Fruit fly (Drosophila melanogaster) whole organism, embryonic: ENCODE data around the gene mRpL46.

Experiments used
- Atf3 ChIP-seq: fragments of 200-800 bp; sonication (Bioruptor generic); optimal IDR thresholded peaks from 3 replicates; lab custom pipeline; 2016; ENCODE audit warnings: missing biosample characterization, missing genetic modification characterization
- Bgb ChIP-seq: fragments of 200-800 bp; sonication (Bioruptor generic); IDR thresholded peaks from 2 replicates; pipeline ENCODE4 v1.3.6; 2022; ENCODE audit warnings: missing biosample characterization, missing genetic modification characterization; ENCODE audit not compliant: partially characterized antibody
- CG1024 ChIP-seq: fragments of 200-800 bp; sonication (Bioruptor generic); IDR thresholded peaks from 2 replicates; pipeline ENCODE4 v1.3.6; 2022; ENCODE audit warnings: missing biosample characterization, missing genetic modification characterization
- CG12659 ChIP-seq: fragments of 200-800 bp; sonication (Bioruptor generic); optimal IDR thresholded peaks from 3 replicates; lab custom pipeline; 2017; ENCODE audit warnings: mild to moderate bottlenecking, missing biosample characterization, missing genetic modification reagents, missing genetic modification characterization
- CG13287 ChIP-seq: fragments of 200-800 bp; sonication (Bioruptor generic); IDR thresholded peaks from 2 replicates; pipeline ENCODE4 v1.3.6; 2022; ENCODE audit warnings: missing biosample characterization, missing genetic modification characterization; ENCODE audit not compliant: partially characterized antibody
- CG14860 ChIP-seq: fragments of 200-800 bp; sonication (Bioruptor generic); IDR thresholded peaks from 3 replicates; pipeline ENCODE4 v1.3.6; 2022; ENCODE audit warnings: missing biosample characterization, missing genetic modification characterization; ENCODE audit not compliant: partially characterized antibody
- CG15514 ChIP-seq: fragments of 200-800 bp; sonication (Bioruptor generic); optimal IDR thresholded peaks from 3 replicates; lab custom pipeline; 2017; ENCODE audit warnings: missing biosample characterization, missing genetic modification characterization, mild to moderate bottlenecking, moderate library complexity, missing genetic modification reagents
- CG17186 ChIP-seq: fragments of 200-800 bp; sonication (Bioruptor generic); optimal IDR thresholded peaks from 3 replicates; lab custom pipeline; 2017; ENCODE audit warnings: missing biosample characterization, missing genetic modification reagents, missing genetic modification characterization
- CG17385 ChIP-seq: fragments of 200-800 bp; sonication (Bioruptor generic); optimal IDR thresholded peaks from 3 replicates; lab custom pipeline; 2018; ENCODE audit warnings: missing biosample characterization, mild to moderate bottlenecking, missing genetic modification characterization
- CG17802 ChIP-seq: fragments of 200-800 bp; sonication (Bioruptor generic); optimal IDR thresholded peaks from 2 replicates; lab custom pipeline; 2018; ENCODE audit warnings: missing biosample characterization, mild to moderate bottlenecking, missing genetic modification characterization, moderate library complexity
- CG17912 ChIP-seq: fragments of 200-800 bp; sonication (Bioruptor generic); optimal IDR thresholded peaks from 2 replicates; lab custom pipeline; 2018; ENCODE audit warnings: missing biosample characterization, mild to moderate bottlenecking, missing genetic modification characterization
- CG30431 ChIP-seq: fragments of 200-800 bp; sonication (Bioruptor generic); optimal IDR thresholded peaks from 2 replicates; lab custom pipeline; 2017; ENCODE audit warnings: missing biosample characterization, missing genetic modification characterization
- CG6654 ChIP-seq: fragments of 200-800 bp; sonication (Bioruptor generic); optimal IDR thresholded peaks from 2 replicates; lab custom pipeline; 2017; ENCODE audit warnings: missing biosample characterization, mild to moderate bottlenecking, missing genetic modification characterization
- CG7987 ChIP-seq: fragments of 200-800 bp; sonication (Bioruptor generic); optimal IDR thresholded peaks from 2 replicates; lab custom pipeline; 2018; ENCODE audit warnings: missing biosample characterization, mild to moderate bottlenecking, missing genetic modification characterization, moderate library complexity
- CG8359 ChIP-seq: fragments of 200-800 bp; sonication (Bioruptor generic); optimal IDR thresholded peaks from 2 replicates; lab custom pipeline; 2017; ENCODE audit warnings: missing biosample characterization, mild to moderate bottlenecking, missing genetic modification characterization, borderline replicate concordance
- CG9215 ChIP-seq: fragments of 200-800 bp; sonication (Bioruptor generic); IDR thresholded peaks from 2 replicates; pipeline ENCODE4 v1.3.6; 2022; ENCODE audit warnings: missing biosample characterization, missing genetic modification characterization
- CG9609 ChIP-seq: fragments of 200-800 bp; sonication (Bioruptor generic); optimal IDR thresholded peaks from 3 replicates; lab custom pipeline; 2016; ENCODE audit warnings: missing biosample characterization, missing genetic modification characterization
- Dll ChIP-seq: fragments of 200-800 bp; sonication (Bioruptor generic); IDR thresholded peaks from 4 replicates; pipeline ENCODE4 v1.3.6; 2022; ENCODE audit warnings: missing biosample characterization, missing genetic modification characterization; ENCODE audit not compliant: partially characterized antibody
- Dp ChIP-seq: fragments of 200-800 bp; sonication (Bioruptor generic); optimal IDR thresholded peaks from 2 replicates; lab custom pipeline; 2018; ENCODE audit warnings: missing biosample characterization, mild to moderate bottlenecking, missing genetic modification characterization, moderate library complexity
- E2f2 ChIP-seq: fragments of 200-800 bp; sonication (Bioruptor generic); IDR thresholded peaks from 2 replicates; pipeline ENCODE4 v1.3.6; 2022; ENCODE audit warnings: missing biosample characterization, missing genetic modification characterization
- Eip74EF ChIP-seq, 2 experiments: fragments of 200-800 bp in 1 of 2; fragments of >200 bp in 1 of 2; sonication (Bioruptor generic) in 1 of 2; optimal IDR thresholded peaks; 2 replicates each; lab custom pipeline; 2017 to 2019; ENCODE audit warnings: missing biosample characterization in 2 of 2, missing genetic modification characterization in 2 of 2, mild to moderate bottlenecking in 1 of 2, moderate library complexity in 1 of 2
- HLH4C ChIP-seq: fragments of 200-800 bp; sonication (Bioruptor generic); IDR thresholded peaks from 3 replicates; pipeline ENCODE4 v1.3.6; 2022; ENCODE audit warnings: missing biosample characterization, missing genetic modification characterization; ENCODE audit not compliant: partially characterized antibody
- Jarid2 ChIP-seq: fragments of 200-800 bp; sonication (Bioruptor generic); optimal IDR thresholded peaks from 3 replicates; lab custom pipeline; 2017; ENCODE audit warnings: mild to moderate bottlenecking, missing biosample characterization, missing genetic modification reagents, missing genetic modification characterization
- MESR4 ChIP-seq: fragments of 200-800 bp; sonication (Bioruptor generic); optimal IDR thresholded peaks from 2 replicates; lab custom pipeline; 2018; ENCODE audit warnings: missing biosample characterization, mild to moderate bottlenecking, missing genetic modification characterization, moderate library complexity
- Oaz ChIP-seq: fragments of 200-800 bp; sonication (Bioruptor generic); IDR thresholded peaks from 2 replicates; pipeline ENCODE4 v1.3.6; 2022; ENCODE audit warnings: missing biosample characterization, missing genetic modification characterization
- Scr ChIP-seq: fragments of 200-800 bp; sonication (Bioruptor generic); IDR thresholded peaks from 2 replicates; pipeline ENCODE4 v1.3.6; 2022; ENCODE audit warnings: missing biosample characterization, missing genetic modification characterization; ENCODE audit not compliant: partially characterized antibody
- Spps ChIP-seq: fragments of 200-800 bp; sonication (Bioruptor generic); optimal IDR thresholded peaks from 2 replicates; lab custom pipeline; 2018; ENCODE audit warnings: missing biosample characterization, mild to moderate bottlenecking, missing genetic modification characterization
- Sry-δ ChIP-seq: fragments of 200-800 bp; sonication (Bioruptor generic); optimal IDR thresholded peaks from 2 replicates; lab custom pipeline; 2016; ENCODE audit warnings: missing biosample characterization, missing genetic modification characterization
- Xrp1 ChIP-seq: fragments of 200-800 bp; sonication (Bioruptor generic); IDR thresholded peaks from 2 replicates; pipeline ENCODE4 v1.3.6; 2022; ENCODE audit warnings: missing biosample characterization, missing genetic modification characterization
- ab ChIP-seq: fragments of 200-800 bp; sonication (Bioruptor generic); optimal IDR thresholded peaks from 2 replicates; lab custom pipeline; 2016; ENCODE audit warnings: missing biosample characterization, missing genetic modification characterization
- ac ChIP-seq: fragments of 200-800 bp; sonication (Bioruptor generic); optimal IDR thresholded peaks from 3 replicates; lab custom pipeline; 2017; ENCODE audit warnings: missing biosample characterization, mild to moderate bottlenecking, missing genetic modification characterization
- bsh ChIP-seq, 2 experiments: fragments of 200-800 bp; sonication (Bioruptor generic); optimal IDR thresholded peaks; 2 replicates each; lab custom pipeline; 2017 to 2018; ENCODE audit warnings: mild to moderate bottlenecking in 2 of 2, missing biosample characterization in 2 of 2, missing genetic modification characterization in 2 of 2, moderate library complexity in 1 of 2
- cad ChIP-seq: fragments of >200 bp; optimal IDR thresholded peaks from 2 replicates; lab custom pipeline; 2017; ENCODE audit warnings: missing biosample characterization, missing genetic modification characterization
- crol ChIP-seq: fragments of 200-800 bp; sonication (Bioruptor generic); IDR thresholded peaks from 2 replicates; pipeline ENCODE4 v1.3.6; 2022; ENCODE audit warnings: missing biosample characterization, missing genetic modification characterization
- da ChIP-seq: fragments of 200-800 bp; sonication (Bioruptor generic); optimal IDR thresholded peaks from 2 replicates; lab custom pipeline; 2016; ENCODE audit warnings: missing biosample characterization, missing genetic modification characterization
- ems ChIP-seq: fragments of 200-800 bp; sonication (Bioruptor generic); optimal IDR thresholded peaks from 3 replicates; lab custom pipeline; 2016; ENCODE audit warnings: missing biosample characterization, missing genetic modification characterization
- grn ChIP-seq: fragments of 200-800 bp; sonication (Bioruptor generic); optimal IDR thresholded peaks from 3 replicates; lab custom pipeline; 2017; ENCODE audit warnings: missing biosample characterization, missing genetic modification characterization
- hb ChIP-seq: fragments of 200-800 bp; sonication (Bioruptor generic); IDR thresholded peaks from 3 replicates; pipeline ENCODE4 v1.3.6; 2022; ENCODE audit warnings: missing biosample characterization, missing genetic modification characterization; ENCODE audit not compliant: partially characterized antibody
- hbn ChIP-seq: fragments of 200-800 bp; sonication (Bioruptor generic); IDR thresholded peaks from 2 replicates; pipeline ENCODE4 v1.3.6; 2022; ENCODE audit warnings: missing biosample characterization, missing genetic modification characterization; ENCODE audit not compliant: partially characterized antibody
- jigr1 ChIP-seq: fragments of 200-800 bp; sonication (Bioruptor generic); IDR thresholded peaks from 3 replicates; pipeline ENCODE4 v1.3.6; 2022; ENCODE audit warnings: missing biosample characterization, missing genetic modification characterization
- kay ChIP-seq: fragments of 200-800 bp; sonication (Bioruptor generic); optimal IDR thresholded peaks from 2 replicates; lab custom pipeline; 2016; ENCODE audit warnings: missing biosample characterization, missing genetic modification characterization
- lbe ChIP-seq: fragments of 200-800 bp; sonication (Bioruptor generic); optimal IDR thresholded peaks from 2 replicates; lab custom pipeline; 2016; ENCODE audit warnings: missing biosample characterization, mild to moderate bottlenecking, missing genetic modification characterization
- mld ChIP-seq: fragments of 200-800 bp; sonication (Bioruptor generic); IDR thresholded peaks from 3 replicates; pipeline ENCODE4 v1.3.6; 2022; ENCODE audit warnings: missing biosample characterization, missing genetic modification characterization; ENCODE audit not compliant: partially characterized antibody
- slbo ChIP-seq: fragments of 200-800 bp; sonication (Bioruptor generic); IDR thresholded peaks from 2 replicates; pipeline ENCODE4 v1.3.6; 2022; ENCODE audit warnings: missing biosample characterization, missing genetic modification characterization
- sr ChIP-seq: fragments of 200-800 bp; sonication (Bioruptor generic); IDR thresholded peaks from 3 replicates; pipeline ENCODE4 v1.3.6; 2022; ENCODE audit warnings: missing biosample characterization, missing genetic modification characterization
- tna ChIP-seq: fragments of 200-800 bp; sonication (Bioruptor generic); IDR thresholded peaks from 2 replicates; pipeline ENCODE4 v1.3.6; 2022; ENCODE audit warnings: missing biosample characterization, missing genetic modification characterization; ENCODE audit not compliant: partially characterized antibody
- ttk ChIP-seq: fragments of 200-800 bp; sonication (Bioruptor generic); IDR thresholded peaks from 2 replicates; pipeline ENCODE4 v2.1.2; 2022; ENCODE audit warnings: missing biosample characterization, missing genetic modification characterization
- tx ChIP-seq: fragments of 200-800 bp; sonication (Bioruptor generic); optimal IDR thresholded peaks from 2 replicates; lab custom pipeline; 2016; ENCODE audit warnings: missing biosample characterization, missing genetic modification characterization
- unpg ChIP-seq: fragments of 200-800 bp; sonication (Bioruptor generic); optimal IDR thresholded peaks from 3 replicates; lab custom pipeline; 2018; ENCODE audit warnings: missing biosample characterization, mild to moderate bottlenecking, missing genetic modification characterization, moderate library complexity

Gene mRpL46

DNA sequence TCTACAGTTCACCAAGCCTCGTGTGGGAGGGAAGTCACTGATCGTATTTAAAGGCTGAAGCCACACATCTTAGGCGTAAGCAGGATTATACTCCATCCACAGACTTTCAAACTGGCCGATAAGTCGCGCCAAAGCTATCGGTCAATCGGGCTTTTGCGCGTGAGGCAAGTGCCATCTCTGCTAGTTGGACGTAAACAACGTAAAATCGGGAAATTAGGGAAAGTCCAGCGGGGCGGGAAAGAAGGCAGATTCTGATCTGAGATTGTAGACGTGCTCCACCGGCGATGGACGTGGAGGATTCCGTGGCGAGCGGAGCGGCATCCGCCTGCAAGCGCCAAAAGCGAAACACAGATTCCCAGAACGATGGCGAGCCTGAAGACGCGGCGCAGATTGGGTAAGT lies 21.1 kb upstream of the mRpL46 start, which contains the start of gene CG8001 (continued):
- no peak for TF ChIP-seq ac
- TF ChIP-seq Dp: peak; percentile 90
- TF ChIP-seq Bgb (GFP tag; lab: Robert Waterston, UW): peak; percentile 71
- TF ChIP-seq ttk (GFP tag; lab: Robert Waterston, UW): no peak
- TF ChIP-seq lbe (GFP tag; lab: Kevin White, UChicago): no peak
- TF ChIP-seq CG8359: no peak
- TF ChIP-seq Eip74EF (GFP tag; optimal IDR thresholded peaks at IDR 0.05; lab: Kevin White, UChicago): no peak
- TF ChIP-seq CG30431: no peak
- peak; percentile 68 for TF ChIP-seq crol (GFP tag; lab: Robert Waterston, UW)
- TF ChIP-seq kay (GFP tag; lab: Kevin White, UChicago): no peak
- TF ChIP-seq ems (GFP tag; lab: Kevin White, UChicago): no peak
- TF ChIP-seq ab (GFP tag; lab: Kevin White, UChicago): no peak
- peak; percentile 64 for TF ChIP-seq Scr
- peak; percentile 62; the same call in 1 of the 3 replicates for TF ChIP-seq mld (GFP tag; lab: Robert Waterston, UW)
- peak; percentile 83 for TF ChIP-seq Sry-δ (GFP tag; lab: Kevin White, UChicago)
- peak; percentile 61; the same call in 3 of the 4 replicates for TF ChIP-seq Dll (GFP tag; lab: Robert Waterston, UW)
- TF ChIP-seq HLH4C (GFP tag; lab: Robert Waterston, UW): peak; percentile 61
- peak; percentile 72 for TF ChIP-seq CG13287 (GFP tag; lab: Robert Waterston, UW)
- TF ChIP-seq CG12659 (GFP tag; lab: Kevin White, UChicago): no peak
- TF ChIP-seq sr (GFP tag; lab: Robert Waterston, UW): no peak
- TF ChIP-seq Spps (tag; lab: Kevin White, UChicago): no peak
- TF ChIP-seq slbo: no peak
- TF ChIP-seq Atf3 (GFP tag; lab: Kevin White, UChicago): no peak
- TF ChIP-seq cad (GFP tag; lab: Kevin White, UChicago): no peak
- peak; percentile 66 for TF ChIP-seq hbn
- no peak for TF ChIP-seq CG7987 (GFP tag; lab: Kevin White, UChicago)
- TF ChIP-seq E2f2: peak; percentile 94
- TF ChIP-seq tx (GFP tag; lab: Kevin White, UChicago): no peak
- TF ChIP-seq CG6654 (GFP tag; lab: Kevin White, UChicago): no peak
- TF ChIP-seq MESR4: peak; percentile 6
- TF ChIP-seq CG9215 (GFP tag; lab: Robert Waterston, UW): no peak
- TF ChIP-seq CG17385 (GFP tag; lab: Kevin White, UChicago): no peak
- peak; percentile 27 for TF ChIP-seq CG15514 (GFP tag; lab: Kevin White, UChicago)
- no peak for TF ChIP-seq bsh (GFP tag; optimal IDR thresholded peaks at IDR 0.05; lab: Kevin White, UChicago)
- peak; percentile 57 for TF ChIP-seq CG17186 (GFP tag; lab: Kevin White, UChicago)
- TF ChIP-seq Xrp1 (GFP tag; lab: Robert Waterston, UW): no peak
- no peak for TF ChIP-seq CG1024 (GFP tag; lab: Robert Waterston, UW)
- TF ChIP-seq CG17912: no peak
- no peak for TF ChIP-seq Jarid2
- no peak for TF ChIP-seq CG9609 (GFP tag; lab: Kevin White, UChicago)
- no peak for TF ChIP-seq unpg (GFP tag; lab: Kevin White, UChicago)
- no peak for TF ChIP-seq jigr1 (GFP tag; lab: Robert Waterston, UW)
- TF ChIP-seq da: no peak
- TF ChIP-seq grn: peak; percentile 31
- no peak for TF ChIP-seq Oaz (GFP tag; lab: Robert Waterston, UW)
- 0 out of 3 replicates have a peak, but pooled peaks have one; percentile 37 for TF ChIP-seq CG14860 (GFP tag; lab: Robert Waterston, UW)
- peak; percentile 65; the same call in 1 of the 3 replicates for TF ChIP-seq hb (GFP tag; lab: Robert Waterston, UW)
- no peak for TF ChIP-seq CG17802 (tag; lab: Kevin White, UChicago)
- 0 out of 2 replicates have a peak, but pooled peaks have one; percentile 26 for TF ChIP-seq tna (GFP tag; lab: Robert Waterston, UW)
